Fruit fly (Drosophila melanogaster) whole organism, embryonic: Measurements from ENCODE around the gene Lst8.

Source experiments
- C15 ChIP-seq: fragments of 200-800 bp; sonication (Bioruptor generic); IDR thresholded peaks from 3 replicates; pipeline ENCODE4 v1.3.6; 2022; ENCODE audit warnings: missing biosample characterization, missing genetic modification characterization
- CG11723 ChIP-seq: fragments of 200-800 bp; sonication (Bioruptor generic); optimal IDR thresholded peaks from 2 replicates; lab custom pipeline; 2017; ENCODE audit warnings: missing biosample characterization, mild to moderate bottlenecking, missing genetic modification characterization
- CG12155 ChIP-seq: fragments of 200-800 bp; sonication (Bioruptor generic); optimal IDR thresholded peaks from 3 replicates; lab custom pipeline; 2016; ENCODE audit warnings: missing biosample characterization, missing genetic modification characterization
- CG1603 ChIP-seq: fragments of 200-800 bp; sonication (Bioruptor generic); optimal IDR thresholded peaks from 2 replicates; lab custom pipeline; 2019; ENCODE audit warnings: missing biosample characterization, mild to moderate bottlenecking, missing genetic modification characterization, moderate library complexity
- CG16863 ChIP-seq: fragments of 200-800 bp; sonication (Bioruptor generic); optimal IDR thresholded peaks from 3 replicates; lab custom pipeline; 2016; ENCODE audit warnings: missing biosample characterization, missing genetic modification characterization
- CG17186 ChIP-seq: fragments of 200-800 bp; sonication (Bioruptor generic); optimal IDR thresholded peaks from 3 replicates; lab custom pipeline; 2017; ENCODE audit warnings: missing biosample characterization, missing genetic modification reagents, missing genetic modification characterization
- CG17612 ChIP-seq: fragments of 200-800 bp; sonication (Bioruptor generic); IDR thresholded peaks from 2 replicates; pipeline ENCODE4 v1.3.6; 2022; ENCODE audit warnings: missing biosample characterization, missing genetic modification characterization
- CG1792 ChIP-seq: fragments of 200-800 bp; sonication (Bioruptor generic); optimal IDR thresholded peaks from 2 replicates; lab custom pipeline; 2016; ENCODE audit warnings: missing biosample characterization, missing genetic modification characterization
- CG2712 ChIP-seq: fragments of 200-800 bp; optimal IDR thresholded peaks from 3 replicates; lab custom pipeline; 2019; ENCODE audit warnings: missing biosample characterization, mild to moderate bottlenecking, missing genetic modification characterization, moderate library complexity
- CG30431 ChIP-seq: fragments of 200-800 bp; sonication (Bioruptor generic); optimal IDR thresholded peaks from 2 replicates; lab custom pipeline; 2017; ENCODE audit warnings: missing biosample characterization, missing genetic modification characterization
- CG3838 ChIP-seq: fragments of 200-800 bp; sonication (Bioruptor generic); optimal IDR thresholded peaks from 3 replicates; lab custom pipeline; 2016; ENCODE audit warnings: missing biosample characterization, missing genetic modification characterization
- CG4328 ChIP-seq: fragments of 200-800 bp; sonication (Bioruptor generic); optimal IDR thresholded peaks from 3 replicates; lab custom pipeline; 2017; ENCODE audit warnings: missing biosample characterization, missing genetic modification reagents, missing genetic modification characterization
- CG4820 ChIP-seq: fragments of 200-800 bp; sonication (Bioruptor generic); optimal IDR thresholded peaks from 3 replicates; lab custom pipeline; 2016; ENCODE audit warnings: missing biosample characterization, missing genetic modification characterization
- CG5953 ChIP-seq: fragments of 200-800 bp; sonication (Bioruptor generic); IDR thresholded peaks from 2 replicates; pipeline ENCODE4 v1.3.6; 2022; ENCODE audit warnings: missing biosample characterization, missing genetic modification characterization
- CG7357 ChIP-seq: fragments of 200-800 bp; sonication (Bioruptor generic); IDR thresholded peaks from 3 replicates; pipeline ENCODE4 v1.3.6; 2022; ENCODE audit warnings: missing biosample characterization, missing genetic modification characterization
- CG7963 ChIP-seq: fragments of 200-800 bp; sonication (Bioruptor generic); IDR thresholded peaks from 3 replicates; pipeline ENCODE4 v1.3.6; 2022; ENCODE audit warnings: missing biosample characterization, missing genetic modification characterization; ENCODE audit not compliant: partially characterized antibody
- CG8388 ChIP-seq: fragments of 200-800 bp; sonication (Bioruptor generic); optimal IDR thresholded peaks from 2 replicates; lab custom pipeline; 2019; ENCODE audit warnings: missing biosample characterization, mild to moderate bottlenecking, missing genetic modification characterization, moderate library complexity
- CG9437 ChIP-seq: fragments of 200-800 bp; sonication (Bioruptor generic); optimal IDR thresholded peaks from 2 replicates; lab custom pipeline; 2018; ENCODE audit warnings: missing biosample characterization, mild to moderate bottlenecking, missing genetic modification characterization
- CG9876 ChIP-seq: fragments of 200-800 bp; sonication (Bioruptor generic); optimal IDR thresholded peaks from 2 replicates; lab custom pipeline; 2016; ENCODE audit warnings: missing biosample characterization, missing genetic modification characterization
- CTCF ChIP-seq: fragments of 200-800 bp; sonication (Bioruptor generic); optimal IDR thresholded peaks from 2 replicates; lab custom pipeline; 2017; ENCODE audit warnings: missing biosample characterization, mild to moderate bottlenecking, missing genetic modification characterization, moderate library complexity
- Drgx ChIP-seq: fragments of 200-800 bp; sonication (Bioruptor generic); IDR thresholded peaks from 2 replicates; pipeline ENCODE4 v1.3.6; 2022; ENCODE audit warnings: missing biosample characterization, missing genetic modification characterization
- Eip74EF ChIP-seq, 2 experiments: fragments of 200-800 bp in 1 of 2; fragments of >200 bp in 1 of 2; sonication (Bioruptor generic) in 1 of 2; optimal IDR thresholded peaks; 2 replicates each; lab custom pipeline; 2017 to 2019; ENCODE audit warnings: missing biosample characterization in 2 of 2, missing genetic modification characterization in 2 of 2, mild to moderate bottlenecking in 1 of 2, moderate library complexity in 1 of 2
- Fer1 ChIP-seq: fragments of 200-800 bp; sonication (Bioruptor generic); optimal IDR thresholded peaks from 2 replicates; lab custom pipeline; 2017; ENCODE audit warnings: missing biosample characterization, mild to moderate bottlenecking, missing genetic modification characterization
- HLH54F ChIP-seq: fragments of 200-800 bp; sonication (Bioruptor generic); optimal IDR thresholded peaks from 3 replicates; lab custom pipeline; 2016; ENCODE audit warnings: missing biosample characterization, missing genetic modification characterization
- Hr39 ChIP-seq: fragments of >200 bp; optimal IDR thresholded peaks from 2 replicates; lab custom pipeline; 2017
- Lim3 ChIP-seq: fragments of 200-800 bp; sonication (Bioruptor generic); IDR thresholded peaks from 2 replicates; pipeline ENCODE4 v1.3.6; 2022; ENCODE audit warnings: missing biosample characterization, missing genetic modification characterization
- Meics ChIP-seq: fragments of 200-800 bp; sonication (Bioruptor generic); optimal IDR thresholded peaks from 2 replicates; lab custom pipeline; 2017; ENCODE audit warnings: missing biosample characterization, mild to moderate bottlenecking, missing genetic modification characterization
- Myb ChIP-seq: fragments of 200-800 bp; sonication (Bioruptor generic); optimal IDR thresholded peaks from 2 replicates; lab custom pipeline; 2016; ENCODE audit warnings: missing biosample characterization, missing genetic modification characterization
- Sox100B ChIP-seq: fragments of 200-800 bp; sonication (Bioruptor generic); optimal IDR thresholded peaks from 3 replicates; lab custom pipeline; 2018; ENCODE audit warnings: missing biosample characterization, mild to moderate bottlenecking, missing genetic modification characterization
- Sry-δ ChIP-seq: fragments of 200-800 bp; sonication (Bioruptor generic); optimal IDR thresholded peaks from 2 replicates; lab custom pipeline; 2016; ENCODE audit warnings: missing biosample characterization, missing genetic modification characterization
- bowl ChIP-seq: fragments of 200-800 bp; sonication (Bioruptor generic); IDR thresholded peaks from 2 replicates; pipeline ENCODE4 v1.3.6; 2022; ENCODE audit warnings: missing biosample characterization, missing genetic modification characterization
- bsh ChIP-seq, 2 experiments: fragments of 200-800 bp; sonication (Bioruptor generic); optimal IDR thresholded peaks; 2 replicates each; lab custom pipeline; 2017 to 2018; ENCODE audit warnings: mild to moderate bottlenecking in 2 of 2, missing biosample characterization in 2 of 2, missing genetic modification characterization in 2 of 2, moderate library complexity in 1 of 2
- chn ChIP-seq: fragments of 200-800 bp; sonication (Bioruptor generic); optimal IDR thresholded peaks from 2 replicates; lab custom pipeline; 2016; ENCODE audit warnings: missing biosample characterization, missing genetic modification characterization
- crc ChIP-seq: fragments of 200-800 bp; sonication (Bioruptor generic); optimal IDR thresholded peaks from 2 replicates; lab custom pipeline; 2016; ENCODE audit warnings: missing biosample characterization, missing genetic modification characterization
- crp ChIP-seq, 2 experiments: fragments of 200-800 bp; sonication (Bioruptor generic); optimal IDR thresholded peaks; 2 replicates in 1 of 2; 3 replicates in 1 of 2; lab custom pipeline; 2017; ENCODE audit warnings: missing biosample characterization in 2 of 2, missing genetic modification characterization in 2 of 2, mild to moderate bottlenecking in 1 of 2, moderate library complexity in 1 of 2
- emc ChIP-seq: fragments of 200-800 bp; sonication (Bioruptor generic); optimal IDR thresholded peaks from 2 replicates; lab custom pipeline; 2016; ENCODE audit warnings: missing biosample characterization, missing genetic modification characterization
- eyg ChIP-seq: fragments of 200-800 bp; sonication (Bioruptor generic); optimal IDR thresholded peaks from 3 replicates; lab custom pipeline; 2016; ENCODE audit warnings: missing biosample characterization, missing genetic modification characterization
- fd102C ChIP-seq: fragments of 200-800 bp; sonication (Bioruptor generic); optimal IDR thresholded peaks from 2 replicates; lab custom pipeline; 2018; ENCODE audit warnings: missing biosample characterization, mild to moderate bottlenecking, missing genetic modification characterization, moderate library complexity
- gt ChIP-seq: fragments of 200-800 bp; sonication (Bioruptor generic); IDR thresholded peaks from 2 replicates; pipeline ENCODE4 v1.3.6; 2022; ENCODE audit warnings: missing biosample characterization, missing genetic modification characterization
- her ChIP-seq: fragments of 200-800 bp; sonication (Bioruptor generic); optimal IDR thresholded peaks from 2 replicates; lab custom pipeline; 2016; ENCODE audit warnings: missing biosample characterization, missing genetic modification characterization
- klu ChIP-seq: fragments of 200-800 bp; sonication (Bioruptor generic); IDR thresholded peaks from 2 replicates; pipeline ENCODE4 v1.3.6; 2022; ENCODE audit warnings: missing biosample characterization, missing genetic modification characterization
- maf-S ChIP-seq: fragments of 200-800 bp; sonication (Bioruptor generic); optimal IDR thresholded peaks from 2 replicates; lab custom pipeline; 2016; ENCODE audit warnings: missing biosample characterization, missing genetic modification characterization
- nerfin-1 ChIP-seq: fragments of 200-800 bp; sonication (Bioruptor generic); optimal IDR thresholded peaks from 3 replicates; lab custom pipeline; 2019; ENCODE audit warnings: missing biosample characterization, mild to moderate bottlenecking, missing genetic modification characterization, moderate library complexity
- nerfin-2 ChIP-seq: fragments of 200-800 bp; sonication (Bioruptor generic); IDR thresholded peaks from 2 replicates; pipeline ENCODE4 v1.3.6; 2022; ENCODE audit warnings: missing biosample characterization, missing genetic modification characterization; ENCODE audit not compliant: partially characterized antibody
- oc ChIP-seq: fragments of 200-800 bp; sonication (Bioruptor generic); optimal IDR thresholded peaks from 2 replicates; lab custom pipeline; 2018; ENCODE audit warnings: missing biosample characterization, mild to moderate bottlenecking, missing genetic modification characterization, moderate library complexity
- ranshi ChIP-seq: fragments of 200-800 bp; sonication (Bioruptor generic); IDR thresholded peaks from 2 replicates; pipeline ENCODE4 v1.3.6; 2022; ENCODE audit warnings: missing biosample characterization, missing genetic modification characterization
- tio ChIP-seq: fragments of 200-800 bp; sonication (Bioruptor generic); optimal IDR thresholded peaks from 2 replicates; lab custom pipeline; 2017; ENCODE audit warnings: missing biosample characterization, missing genetic modification characterization, inconsistent platforms
- tx ChIP-seq: fragments of 200-800 bp; sonication (Bioruptor generic); optimal IDR thresholded peaks from 2 replicates; lab custom pipeline; 2016; ENCODE audit warnings: missing biosample characterization, missing genetic modification characterization
- vvl ChIP-seq: fragments of 200-800 bp; sonication (Bioruptor generic); IDR thresholded peaks from 2 replicates; pipeline ENCODE4 v1.3.6; 2022; ENCODE audit warnings: missing biosample characterization, missing genetic modification characterization
- zf30C ChIP-seq: fragments of 200-800 bp; sonication (Bioruptor generic); optimal IDR thresholded peaks from 3 replicates; lab custom pipeline; 2018; ENCODE audit warnings: missing biosample characterization, mild to moderate bottlenecking, missing genetic modification characterization

Lst8 gene

DNA sequence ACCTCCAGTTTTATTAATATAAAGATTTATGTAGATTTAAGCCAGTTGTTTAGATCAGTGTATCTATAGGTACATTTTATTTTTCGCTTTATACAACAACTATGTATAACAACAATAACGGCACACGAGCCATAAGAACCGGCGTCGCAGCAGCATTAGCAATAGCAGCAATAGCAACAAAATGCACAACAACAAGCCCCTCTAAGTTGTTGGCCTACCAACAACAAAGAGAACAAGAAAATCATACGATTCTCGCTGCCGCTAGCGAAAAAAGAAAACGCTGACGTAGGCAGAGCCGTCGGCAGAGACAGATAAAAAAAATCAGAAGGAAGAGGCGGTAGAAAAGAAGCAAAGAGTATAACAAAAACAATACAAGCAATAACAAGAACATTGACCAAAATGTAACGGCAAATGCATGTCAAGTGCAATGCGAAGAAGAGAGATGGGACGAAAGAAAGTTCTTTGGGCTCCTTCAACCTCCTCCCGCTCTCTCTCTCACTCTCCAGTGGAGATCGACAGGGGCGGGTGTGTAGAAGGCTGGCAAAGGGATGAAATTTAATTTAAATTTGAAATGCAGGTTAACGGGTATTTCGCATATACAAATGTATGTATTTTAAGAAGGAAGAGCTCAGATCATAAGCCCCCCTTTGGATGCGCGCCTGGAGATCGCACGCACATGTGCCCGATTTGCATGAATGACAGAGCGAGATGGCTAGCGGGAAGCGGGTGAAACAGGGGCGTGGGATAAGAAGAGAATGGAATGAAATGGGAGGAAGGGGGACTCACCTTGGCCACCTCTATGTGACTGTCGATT, 26.9 kb downstream of the Lst8 start (continued):
- TF ChIP-seq HLH54F (peak; percentile 98), tx (GFP tag; lab: Kevin White, UChicago) (peak; percentile 98), ranshi (GFP tag; lab: Robert Waterston, UW) (peak; percentile 99), eyg (GFP tag; lab: Kevin White, UChicago) (peak; percentile 96), Eip74EF (GFP tag; optimal IDR thresholded peaks at IDR 0.05; lab: Kevin White, UChicago) (peak in 1 of 2 experiments; percentile 95), Lim3 (GFP tag; lab: Robert Waterston, UW) (peak; percentile 94), CG1603 (tag; lab: Kevin White, UChicago) (peak; percentile 99), Myb (GFP tag; lab: Kevin White, UChicago) (peak; percentile 93), CG4820 (GFP tag; lab: Kevin White, UChicago) (peak; percentile 97), crp (GFP tag; optimal IDR thresholded peaks at IDR 0.05; lab: Kevin White, UChicago) (peak in 1 of 2 experiments; percentile 73), CG17186 (GFP tag; lab: Kevin White, UChicago) (peak; percentile 94), CG2712 (tag; lab: Kevin White, UChicago) (peak; percentile 99), CG12155 (peak; percentile 98), klu (GFP tag; lab: Robert Waterston, UW) (peak; percentile 96), CG9437 (GFP tag; lab: Kevin White, UChicago) (peak; percentile 90), Fer1 (GFP tag; lab: Kevin White, UChicago) (peak; percentile 94), CG11723 (GFP tag; lab: Kevin White, UChicago) (peak; percentile 97), CG17612 (GFP tag; lab: Robert Waterston, UW) (peak; percentile 96), nerfin-2 (GFP tag; lab: Robert Waterston, UW) (no peak), bsh (GFP tag; optimal IDR thresholded peaks at IDR 0.05; lab: Kevin White, UChicago) (peak; percentile 98 to 99), emc (GFP tag; lab: Kevin White, UChicago) (peak; percentile 96), C15 (peak; percentile 96), CG1792 (GFP tag; lab: Kevin White, UChicago) (peak; percentile 97), CG30431 (GFP tag; lab: Kevin White, UChicago) (peak; percentile 99), CG8388 (GFP tag; lab: Kevin White, UChicago) (peak; percentile 97), maf-S (peak; percentile 98), CTCF (GFP tag; lab: Kevin White, UChicago) (peak; percentile 61), Sry-δ (GFP tag; lab: Kevin White, UChicago) (peak; percentile 76), CG16863 (GFP tag; lab: Kevin White, UChicago) (peak; percentile 99), CG4328 (GFP tag; lab: Kevin White, UChicago) (peak; percentile 75), vvl (GFP tag; lab: Robert Waterston, UW) (peak; percentile 99), tio (peak; percentile 97), her (GFP tag; lab: Kevin White, UChicago) (peak; percentile 96), CG7357 (GFP tag; lab: Robert Waterston, UW) (peak; percentile 94), oc (tag; lab: Kevin White, UChicago) (peak; percentile 99), crc (GFP tag; lab: Kevin White, UChicago) (peak; percentile 97), Meics (GFP tag; lab: Kevin White, UChicago) (peak; percentile 96), Drgx (GFP tag; lab: Robert Waterston, UW) (peak; percentile 98), CG9876 (GFP tag; lab: Kevin White, UChicago) (peak; percentile 97), Sox100B (peak; percentile 93), chn (GFP tag; lab: Kevin White, UChicago) (peak; percentile 99), zf30C (no peak), fd102C (GFP tag; lab: Kevin White, UChicago) (peak; percentile 88), nerfin-1 (tag; lab: Kevin White, UChicago) (peak; percentile 93), bowl (peak; percentile 94), CG7963 (no peak), CG5953 (peak; percentile 99), gt (GFP tag; lab: Robert Waterston, UW) (peak; percentile 99), Hr39 (no peak), CG3838 (peak; percentile 96)
